Fruit fly (Drosophila melanogaster): ENCODE results near the gene CG12502.
A peak's percentile ranks its signal among the peaks of the same experiment; 100 is the strongest.

CG12502 gene

DNA sequence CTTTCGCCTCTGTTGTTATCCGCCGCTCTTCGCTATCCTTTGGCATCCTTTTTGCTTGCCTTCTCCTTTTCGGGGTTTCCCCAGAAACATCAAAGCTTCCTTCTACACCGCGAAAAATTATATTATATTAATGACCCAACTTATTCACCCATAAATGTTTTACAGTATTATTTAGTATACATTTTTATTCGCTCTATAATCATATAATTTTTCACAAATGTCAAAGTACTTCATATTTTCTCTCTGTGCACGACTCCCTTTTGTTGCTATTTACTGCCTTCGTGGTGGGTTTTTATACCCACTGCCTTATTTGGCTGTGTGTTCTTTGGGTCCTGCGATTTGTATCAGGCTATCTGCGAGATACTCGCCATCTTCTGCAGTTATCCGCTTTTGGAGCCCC lies 52.0 kb downstream of the CG12502 start (continued):
- TF ChIP-seq H2.0 (GFP tag; IDR thresholded peaks at IDR 0.05) (0 out of 2 replicates have a peak, but pooled peaks have one; percentile 9), Awh (GFP tag; IDR thresholded peaks at IDR 0.05) (no peak), CG1792 (GFP tag; optimal IDR thresholded peaks at IDR 0.05) (no peak), CG15011 (GFP tag; optimal IDR thresholded peaks at IDR 0.05) (no peak), gro (GFP tag; optimal IDR thresholded peaks at IDR 0.05) (no peak), CG13894 (tag; optimal IDR thresholded peaks at IDR 0.05) (peak; percentile 17), gsb-n (tag; optimal IDR thresholded peaks at IDR 0.05) (no peak), so (GFP tag; IDR thresholded peaks at IDR 0.05) (peak; percentile 28; the same call in 1 of the 3 replicates), dysf (GFP tag; IDR thresholded peaks at IDR 0.05) (peak; percentile 50; the same call in 1 of the 3 replicates), CG1602 (GFP tag; optimal IDR thresholded peaks at IDR 0.05) (no peak), CG5245 (GFP tag; optimal IDR thresholded peaks at IDR 0.05) (no peak), CG12942 (GFP tag; optimal IDR thresholded peaks at IDR 0.05) (no peak), Hsf (GFP tag; optimal IDR thresholded peaks at IDR 0.05) (no peak), ssp (GFP tag; IDR thresholded peaks at IDR 0.05) (peak; percentile 14; the same call in 1 of the 2 replicates), tio (GFP tag; optimal IDR thresholded peaks at IDR 0.05) (no peak), slbo (GFP tag; IDR thresholded peaks at IDR 0.05) (peak; percentile 63), MTF-1 (GFP tag; optimal IDR thresholded peaks at IDR 0.05; ENCODE audit: borderline replicate concordance) (no peak), Dbx (GFP tag; IDR thresholded peaks at IDR 0.05) (no peak), trh (GFP tag; optimal IDR thresholded peaks at IDR 0.05) (no peak), Dll (GFP tag; IDR thresholded peaks at IDR 0.05; ENCODE audit: partially characterized antibody) (no peak), CG8359 (GFP tag; optimal IDR thresholded peaks at IDR 0.05; ENCODE audit: borderline replicate concordance) (no peak), gem (tag; optimal IDR thresholded peaks at IDR 0.05) (peak; percentile 46), nau (GFP tag; optimal IDR thresholded peaks at IDR 0.05) (no peak), row (GFP tag; IDR thresholded peaks at IDR 0.05) (peak; percentile 65), sens-2 (GFP tag; IDR thresholded peaks at IDR 0.05) (no peak), CG8388 (GFP tag; optimal IDR thresholded peaks at IDR 0.05) (no peak), oc (tag; optimal IDR thresholded peaks at IDR 0.05) (no peak), Sry-β (GFP tag; optimal IDR thresholded peaks at IDR 0.05) (no peak), slp2 (GFP tag; optimal IDR thresholded peaks at IDR 0.05) (no peak), CG9609 (GFP tag; optimal IDR thresholded peaks at IDR 0.05) (no peak), esg (GFP tag; conservative IDR thresholded peaks at IDR 0.05) (peak; percentile 27), NC2β (GFP tag; optimal IDR thresholded peaks at IDR 0.05) (no peak), CG12071 (GFP tag; optimal IDR thresholded peaks at IDR 0.05) (no peak), ash1 (GFP tag; optimal IDR thresholded peaks at IDR 0.05) (no peak), CG30403 (GFP tag; optimal IDR thresholded peaks at IDR 0.05) (peak; percentile 30), ken (GFP tag; IDR thresholded peaks at IDR 0.05) (no peak), CG9932 (GFP tag; IDR thresholded peaks at IDR 0.05) (peak; percentile 45; the same call in 1 of the 2 replicates), tna (GFP tag; IDR thresholded peaks at IDR 0.05; ENCODE audit: partially characterized antibody) (no peak), CG10366 (GFP tag; IDR thresholded peaks at IDR 0.05) (peak; percentile 13; the same call in 1 of the 2 replicates), CG11093 (GFP tag; IDR thresholded peaks at IDR 0.05) (no peak), Ptx1 (GFP tag; IDR thresholded peaks at IDR 0.05) (peak; percentile 39), CG6654 (GFP tag; optimal IDR thresholded peaks at IDR 0.05) (no peak), CG11085 (GFP tag; IDR thresholded peaks at IDR 0.05) (no peak), inv (GFP tag; IDR thresholded peaks at IDR 0.05; ENCODE audit: partially characterized antibody) (no peak), gce (GFP tag; IDR thresholded peaks at IDR 0.05) (no peak), CG10543 (GFP tag; optimal IDR thresholded peaks at IDR 0.05) (peak; percentile 32), CG7556 (GFP tag; optimal IDR thresholded peaks at IDR 0.05) (peak; percentile 37), CG7271 (tag; optimal IDR thresholded peaks at IDR 0.05) (no peak), nerfin-2 (GFP tag; IDR thresholded peaks at IDR 0.05; ENCODE audit: partially characterized antibody) (no peak), ato (GFP tag; IDR thresholded peaks at IDR 0.05; ENCODE audit: partially characterized antibody) (no peak), Rx (GFP tag; IDR thresholded peaks at IDR 0.05) (no peak), al (GFP tag; IDR thresholded peaks at IDR 0.05) (no peak)
